Worm (Caenorhabditis elegans): ENCODE data around the gene tsp-18.

The tsp-18 gene

DNA sequence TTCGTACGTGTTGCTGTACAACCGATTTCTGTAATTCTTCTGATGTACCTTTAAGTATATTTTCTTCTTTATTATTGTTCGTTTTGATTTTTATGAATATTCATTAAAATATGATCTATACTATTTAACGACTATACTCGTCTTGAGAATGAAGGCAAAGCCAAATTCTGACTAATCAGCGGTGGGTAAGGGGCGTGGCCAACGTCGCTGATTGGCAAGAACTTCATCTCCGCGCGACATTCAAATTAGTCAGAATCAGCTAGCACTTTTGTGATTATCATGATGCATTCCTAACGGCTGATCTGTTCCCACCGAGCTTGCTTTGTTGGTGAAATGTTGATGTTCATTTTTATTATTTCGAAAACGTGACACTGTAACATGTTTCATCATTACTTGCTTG lies 37.4 kb upstream of the tsp-18 start:
- TF ChIP-seq elt-1 (tag; optimal IDR thresholded peaks at IDR 0.05; ENCODE audit: borderline replicate concordance, insufficient read depth) (no peak), mab-5 (tag; optimal IDR thresholded peaks at IDR 0.05) (no peak), nhr-76 (tag; optimal IDR thresholded peaks at IDR 0.05) (no peak), ceh-83 (GFP tag; optimal IDR thresholded peaks at IDR 0.05) (no peak), hlh-1 (tag; optimal IDR thresholded peaks at IDR 0.05) (no peak)

DNA sequence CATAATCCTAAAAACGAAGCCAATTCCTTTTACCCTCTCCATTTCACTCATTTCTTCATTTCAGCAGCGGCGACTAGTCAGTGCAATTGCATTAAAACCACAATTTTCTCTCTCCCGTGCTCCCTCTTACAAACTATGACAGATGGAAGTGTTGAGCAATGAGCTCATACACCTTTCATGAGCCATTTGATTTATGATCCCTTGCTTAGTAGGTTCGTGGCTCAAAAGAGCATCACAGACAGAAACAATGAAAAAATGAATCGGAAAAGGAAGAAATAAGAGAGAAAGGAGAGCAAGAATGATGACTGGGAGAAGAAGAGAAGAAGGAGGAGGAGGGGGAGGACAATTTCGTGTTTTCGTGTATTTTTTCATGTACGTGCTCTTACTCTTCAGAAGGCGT lies 32.8 kb upstream of the tsp-18 start:
- no peak for TF ChIP-seq mep-1 (tag; optimal IDR thresholded peaks at IDR 0.05)
- peak; percentile 36 for TF ChIP-seq ces-1 (GFP tag; optimal IDR thresholded peaks at IDR 0.05)
- TF ChIP-seq unc-120 (tag; optimal IDR thresholded peaks at IDR 0.05; ENCODE audit: poor library complexity, severe bottlenecking), result no peak

ce11 chrII:5872414-5872813 lies 31.9 kb upstream of the tsp-18 start:
- TF ChIP-seq M03D4.4 (tag; optimal IDR thresholded peaks at IDR 0.05) (no peak), drap-1 (GFP tag; optimal IDR thresholded peaks at IDR 0.05) (no peak), nhr-28 (tag; optimal IDR thresholded peaks at IDR 0.05) (no peak)

DNA sequence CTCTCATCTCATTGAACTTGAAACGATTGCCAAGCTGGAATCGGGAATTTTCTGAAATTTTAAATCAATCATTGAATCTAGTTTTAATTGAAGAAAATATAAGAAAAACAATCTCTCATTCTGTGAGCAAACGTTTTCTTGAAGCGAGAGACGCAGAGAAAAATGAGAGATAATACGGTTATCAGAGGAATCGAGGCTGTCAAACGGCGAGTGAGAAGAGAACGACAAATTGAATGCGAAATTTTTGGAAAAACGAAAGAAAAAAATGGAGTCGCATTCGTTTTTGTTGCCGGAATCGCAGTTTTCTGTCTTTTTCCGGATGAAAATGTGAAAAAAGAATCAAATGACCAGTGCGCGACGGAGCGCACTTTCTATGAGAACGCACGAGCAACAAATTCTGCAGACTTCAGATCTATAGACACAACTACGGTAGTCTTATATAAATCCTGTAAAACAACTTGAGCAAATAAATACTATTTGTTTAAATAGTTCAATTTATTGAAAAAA lies 30.7 kb upstream of the tsp-18 start, which contains the start of gene tex-2:
TSS of gene tex-2 (minus strand) at position 51 of the 507 bp plus-strand sequence.
- TF ChIP-seq cnd-1 (tag; optimal IDR thresholded peaks at IDR 0.05), result no peak
- no peak for TF ChIP-seq flh-1 (GFP tag; optimal IDR thresholded peaks at IDR 0.05)
- no peak for TF ChIP-seq ceh-83 (GFP tag; optimal IDR thresholded peaks at IDR 0.05)
- TF ChIP-seq ztf-11 (tag; optimal IDR thresholded peaks at IDR 0.05), result no peak
- no peak for TF ChIP-seq sptf-1 (tag; optimal IDR thresholded peaks at IDR 0.05)
- TF ChIP-seq tbx-8 (GFP tag; optimal IDR thresholded peaks at IDR 0.05), result no peak
- no peak for TF ChIP-seq bed-3 (GFP tag; optimal IDR thresholded peaks at IDR 0.05)
- peak; percentile 54 for TF ChIP-seq lin-13 (tag; optimal IDR thresholded peaks at IDR 0.05)
- peak; percentile 86 for TF ChIP-seq mep-1 (tag; optimal IDR thresholded peaks at IDR 0.05)
- no peak for TF ChIP-seq drap-1 (GFP tag; optimal IDR thresholded peaks at IDR 0.05)
- TF ChIP-seq lsy-2 (tag; optimal IDR thresholded peaks at IDR 0.05), result peak; percentile 30
- no peak for TF ChIP-seq nhr-28 (tag; optimal IDR thresholded peaks at IDR 0.05)
- TF ChIP-seq snpc-4 (tag; optimal IDR thresholded peaks at IDR 0.05), result no peak
- no peak for TF ChIP-seq blmp-1 (tag; optimal IDR thresholded peaks at IDR 0.05)
- no peak for TF ChIP-seq sem-2 (GFP tag; optimal IDR thresholded peaks at IDR 0.05)
- TF ChIP-seq zip-8 (tag; optimal IDR thresholded peaks at IDR 0.05), result no peak
- TF ChIP-seq hlh-1 (tag; optimal IDR thresholded peaks at IDR 0.05), result no peak
- no peak for TF ChIP-seq M03D4.4 (tag; optimal IDR thresholded peaks at IDR 0.05)
- TF ChIP-seq unc-39 (tag; optimal IDR thresholded peaks at IDR 0.05), result no peak
- no peak for TF ChIP-seq mab-5 (tag; optimal IDR thresholded peaks at IDR 0.05)
- no peak for TF ChIP-seq nhr-76 (tag; optimal IDR thresholded peaks at IDR 0.05)
- TF ChIP-seq elt-3 (tag; optimal IDR thresholded peaks at IDR 0.05), result no peak
- no peak for TF ChIP-seq elt-1 (tag; optimal IDR thresholded peaks at IDR 0.05; ENCODE audit: borderline replicate concordance, insufficient read depth)
- peak; percentile 89 for TF ChIP-seq ces-1 (GFP tag; optimal IDR thresholded peaks at IDR 0.05)
- no peak for TF ChIP-seq nhr-237 (tag; optimal IDR thresholded peaks at IDR 0.05)
- no peak for TF ChIP-seq pha-4 (tag; optimal IDR thresholded peaks at IDR 0.05)
- no peak for TF ChIP-seq unc-120 (tag; optimal IDR thresholded peaks at IDR 0.05; ENCODE audit: poor library complexity, severe bottlenecking)
- TF ChIP-seq ceh-43 (GFP tag; optimal IDR thresholded peaks at IDR 0.05), result no peak
- TF ChIP-seq nhr-2 (tag; optimal IDR thresholded peaks at IDR 0.05), result no peak
- no peak for TF ChIP-seq unc-62 (GFP tag; optimal IDR thresholded peaks at IDR 0.05)

ce11 chrII:5874130-5874529 lies 30.2 kb upstream of the tsp-18 start:
- TF ChIP-seq lsy-2 (tag; optimal IDR thresholded peaks at IDR 0.05) (no peak), sem-2 (GFP tag; optimal IDR thresholded peaks at IDR 0.05) (no peak), tbx-8 (GFP tag; optimal IDR thresholded peaks at IDR 0.05) (no peak), zip-8 (tag; optimal IDR thresholded peaks at IDR 0.05) (no peak), unc-120 (tag; optimal IDR thresholded peaks at IDR 0.05; ENCODE audit: poor library complexity, severe bottlenecking) (no peak), ceh-43 (GFP tag; optimal IDR thresholded peaks at IDR 0.05) (no peak), M03D4.4 (tag; optimal IDR thresholded peaks at IDR 0.05) (no peak), nhr-76 (tag; optimal IDR thresholded peaks at IDR 0.05) (no peak), pha-4 (tag; optimal IDR thresholded peaks at IDR 0.05) (no peak), nhr-237 (tag; optimal IDR thresholded peaks at IDR 0.05) (no peak), nhr-2 (tag; optimal IDR thresholded peaks at IDR 0.05) (no peak), unc-62 (GFP tag; optimal IDR thresholded peaks at IDR 0.05) (no peak), hlh-1 (tag; optimal IDR thresholded peaks at IDR 0.05) (no peak), bed-3 (GFP tag; optimal IDR thresholded peaks at IDR 0.05) (no peak), ces-1 (GFP tag; optimal IDR thresholded peaks at IDR 0.05) (no peak), elt-3 (tag; optimal IDR thresholded peaks at IDR 0.05) (no peak), ztf-11 (tag; optimal IDR thresholded peaks at IDR 0.05) (no peak), mep-1 (tag; optimal IDR thresholded peaks at IDR 0.05) (no peak), sptf-1 (tag; optimal IDR thresholded peaks at IDR 0.05) (no peak)

All from whole organism, mixed stage, embryonic.